Fruit fly (Drosophila melanogaster): ENCODE results near the gene CG8516.

- TF ChIP-seq CG9705 (GFP tag; optimal IDR thresholded peaks at IDR 0.05) (no peak), Dif (GFP tag; optimal IDR thresholded peaks at IDR 0.05; ENCODE audit: partially characterized antibody) (peak; percentile 100), sage (GFP tag; optimal IDR thresholded peaks at IDR 0.05) (no peak), usp (GFP tag; optimal IDR thresholded peaks at IDR 0.05) (no peak), OdsH (GFP tag; optimal IDR thresholded peaks at IDR 0.05) (no peak), sv (GFP tag; optimal IDR thresholded peaks at IDR 0.05) (no peak), Myc (optimal IDR thresholded peaks at IDR 0.05) (peak; percentile 8), Vsx2 (GFP tag; optimal IDR thresholded peaks at IDR 0.05; ENCODE audit: partially characterized antibody) (peak; percentile 100), Hr83 (GFP tag; optimal IDR thresholded peaks at IDR 0.05; ENCODE audit: poor library complexity, severe bottlenecking) (no peak), h (GFP tag; optimal IDR thresholded peaks at IDR 0.05) (peak; percentile 17), tai (GFP tag; optimal IDR thresholded peaks at IDR 0.05) (no peak)
Observed at dm6 chr3R:9784341-9785062, 8.6 kb upstream of the CG8516 start, which contains the start of the genes MtnA and CG8500.

Data from whole organism, wandering third instar larva.